Worm (Caenorhabditis elegans): ENCODE results near the gene twk-32.

ce11 chrV:13790117-13790516 lies 6.3 kb upstream of the twk-32 start:
- no peak for TF ChIP-seq klf-2 (GFP tag; conservative IDR thresholded peaks at IDR 0.05)
- TF ChIP-seq T22C8.4 (GFP tag; IDR thresholded peaks at IDR 0.05), result no peak
- no peak for TF ChIP-seq flt-1 (GFP tag; IDR thresholded peaks at IDR 0.05)
- no peak for TF ChIP-seq ztf-23 (GFP tag; IDR thresholded peaks at IDR 0.05)
- TF ChIP-seq tab-1 (GFP tag; IDR thresholded peaks at IDR 0.05), result no peak
- no peak for TF ChIP-seq med-1 (GFP tag; optimal IDR thresholded peaks at IDR 0.05; ENCODE audit: insufficient read depth)

Measured in whole organism, midembryonic.